Worm (Caenorhabditis elegans) whole organism, L3 larva: ENCODE data around the gene F10E9.11.

Source experiments
- R02D3.7 ChIP-seq: fragments of 150-350 bp; optimal IDR thresholded peaks from 2 replicates; lab custom pipeline; 2014; ENCODE audit warnings: missing biosample characterization, missing genetic modification characterization
- ama-1 ChIP-seq: fragments of 150-350 bp; optimal IDR thresholded peaks from 2 replicates; lab custom pipeline; 2018
- ceh-16 ChIP-seq: sonication (generic microtip); optimal IDR thresholded peaks from 2 replicates; lab custom pipeline; 2017; ENCODE audit warnings: missing biosample characterization, missing genetic modification characterization
- ceh-28 ChIP-seq: fragments of 150-350 bp; optimal IDR thresholded peaks from 2 replicates; lab custom pipeline; 2014; ENCODE audit warnings: missing biosample characterization, missing genetic modification reagents, missing genetic modification characterization
- ceh-9 ChIP-seq: sonication (generic microtip); optimal IDR thresholded peaks from 2 replicates; lab custom pipeline; 2018; ENCODE audit warnings: missing biosample characterization, missing genetic modification characterization
- daf-12 ChIP-seq: fragments of 150-350 bp; optimal IDR thresholded peaks from 2 replicates; lab custom pipeline; 2014; ENCODE audit warnings: missing biosample characterization, missing genetic modification reagents, missing genetic modification characterization
- egl-27 ChIP-seq: sonication (generic microtip); optimal IDR thresholded peaks from 4 replicates; lab custom pipeline; 2017; ENCODE audit warnings: missing biosample characterization, missing genetic modification reagents, missing genetic modification characterization
- elt-2 ChIP-seq: sonication (generic microtip); optimal IDR thresholded peaks from 2 replicates; lab custom pipeline; 2016; ENCODE audit warnings: missing genetic modification reagents, mild to moderate bottlenecking, missing genetic modification characterization, missing compliant biosample characterization
- elt-3 ChIP-seq, 3 experiments: fragments of 150-350 bp in 1 of 3; sonication (generic microtip) in 2 of 3; optimal IDR thresholded peaks; 2 replicates in 2 of 3; 4 replicates in 1 of 3; lab custom pipeline; 2014 to 2017; ENCODE audit warnings: missing biosample characterization in 3 of 3, missing genetic modification characterization in 3 of 3
- fkh-10 ChIP-seq: sonication (generic microtip); optimal IDR thresholded peaks from 2 replicates; lab custom pipeline; 2017; ENCODE audit warnings: missing biosample characterization, missing genetic modification reagents, missing genetic modification characterization
- fkh-2 ChIP-seq: fragments of 150-350 bp; optimal IDR thresholded peaks from 2 replicates; lab custom pipeline; 2014; ENCODE audit warnings: missing biosample characterization, missing genetic modification reagents, missing genetic modification characterization
- fos-1 ChIP-seq: fragments of 150-350 bp; optimal IDR thresholded peaks from 2 replicates; lab custom pipeline; 2014; ENCODE audit warnings: missing biosample characterization, missing genetic modification characterization
- hmg-11 ChIP-seq: sonication (generic microtip); optimal IDR thresholded peaks from 2 replicates; lab custom pipeline; 2016; ENCODE audit warnings: missing genetic modification characterization, missing compliant biosample characterization
- jun-1 ChIP-seq: fragments of 150-350 bp; optimal IDR thresholded peaks from 2 replicates; lab custom pipeline; 2014; ENCODE audit warnings: missing biosample characterization, missing genetic modification reagents, missing genetic modification characterization
- lin-15B ChIP-seq: fragments of 150-350 bp; optimal IDR thresholded peaks from 2 replicates; lab custom pipeline; 2014; ENCODE audit warnings: missing biosample characterization, missing genetic modification characterization
- lin-39 ChIP-seq: fragments of 150-350 bp; optimal IDR thresholded peaks from 2 replicates; lab custom pipeline; 2018; ENCODE audit warnings: missing biosample characterization, missing genetic modification reagents, missing genetic modification characterization
- lsy-12 ChIP-seq: sonication (generic microtip); optimal IDR thresholded peaks from 2 replicates; lab custom pipeline; 2016; ENCODE audit warnings: mild to moderate bottlenecking, missing genetic modification characterization, missing compliant biosample characterization
- mdl-1 ChIP-seq: fragments of 150-350 bp; optimal IDR thresholded peaks from 2 replicates; lab custom pipeline; 2014; ENCODE audit warnings: missing biosample characterization, missing genetic modification characterization
- nfya-1 ChIP-seq: sonication (generic microtip); optimal IDR thresholded peaks from 2 replicates; lab custom pipeline; 2017; ENCODE audit warnings: missing genetic modification characterization, mild to moderate bottlenecking, missing compliant biosample characterization, antibody characterized with exemption, moderate library complexity; ENCODE audit not compliant: insufficient read depth
- nhr-11 ChIP-seq: fragments of 150-350 bp; optimal IDR thresholded peaks from 2 replicates; lab custom pipeline; 2014; ENCODE audit warnings: missing biosample characterization, missing genetic modification characterization
- nhr-12 ChIP-seq: fragments of 150-350 bp; optimal IDR thresholded peaks from 2 replicates; lab custom pipeline; 2014; ENCODE audit warnings: missing biosample characterization, missing genetic modification characterization
- nhr-237 ChIP-seq: fragments of 150-350 bp; optimal IDR thresholded peaks from 2 replicates; lab custom pipeline; 2014; ENCODE audit warnings: missing biosample characterization, missing genetic modification characterization
- nhr-25 ChIP-seq: sonication (generic microtip); optimal IDR thresholded peaks from 2 replicates; lab custom pipeline; 2017; ENCODE audit warnings: missing biosample characterization, missing genetic modification characterization
- nhr-28 ChIP-seq: fragments of 150-350 bp; optimal IDR thresholded peaks from 2 replicates; lab custom pipeline; 2014; ENCODE audit warnings: missing biosample characterization, missing genetic modification characterization
- nhr-67 ChIP-seq: fragments of 150-350 bp; optimal IDR thresholded peaks from 2 replicates; lab custom pipeline; 2014; ENCODE audit warnings: missing biosample characterization, missing genetic modification characterization
- nhr-76 ChIP-seq: fragments of 150-350 bp; sonication (generic microtip); optimal IDR thresholded peaks from 5 replicates; lab custom pipeline; 2014; ENCODE audit warnings: missing biosample characterization, missing genetic modification characterization
- nhr-77 ChIP-seq: fragments of 150-350 bp; optimal IDR thresholded peaks from 2 replicates; lab custom pipeline; 2014; ENCODE audit warnings: missing biosample characterization, missing genetic modification characterization
- pha-4 ChIP-seq: fragments of 150-350 bp; optimal IDR thresholded peaks from 2 replicates; lab custom pipeline; 2014; ENCODE audit warnings: missing biosample characterization, missing genetic modification reagents, missing genetic modification characterization
- pqm-1 ChIP-seq: fragments of 150-350 bp; optimal IDR thresholded peaks from 2 replicates; lab custom pipeline; 2017; ENCODE audit warnings: missing biosample characterization, missing genetic modification characterization, inconsistent platforms
- skn-1 ChIP-seq: fragments of 150-350 bp; optimal IDR thresholded peaks from 2 replicates; lab custom pipeline; 2014; ENCODE audit warnings: missing biosample characterization, missing genetic modification characterization
- snpc-4 ChIP-seq: fragments of 150-350 bp; optimal IDR thresholded peaks from 2 replicates; lab custom pipeline; 2014; ENCODE audit warnings: missing biosample characterization, missing genetic modification characterization
- tbx-2 ChIP-seq: sonication (generic microtip); optimal IDR thresholded peaks from 2 replicates; lab custom pipeline; 2016; ENCODE audit warnings: mild to moderate bottlenecking, missing genetic modification characterization, missing compliant biosample characterization
- zag-1 ChIP-seq: fragments of 150-350 bp; optimal IDR thresholded peaks from 2 replicates; lab custom pipeline; 2014; ENCODE audit warnings: missing biosample characterization, missing genetic modification characterization
- ztf-11 ChIP-seq: fragments of 150-350 bp; optimal IDR thresholded peaks from 2 replicates; lab custom pipeline; 2014; ENCODE audit warnings: missing biosample characterization, missing genetic modification characterization
- ztf-4 ChIP-seq: fragments of 150-350 bp; optimal IDR thresholded peaks from 2 replicates; lab custom pipeline; 2014; ENCODE audit warnings: missing biosample characterization, missing genetic modification characterization

Gene F10E9.11

DNA sequence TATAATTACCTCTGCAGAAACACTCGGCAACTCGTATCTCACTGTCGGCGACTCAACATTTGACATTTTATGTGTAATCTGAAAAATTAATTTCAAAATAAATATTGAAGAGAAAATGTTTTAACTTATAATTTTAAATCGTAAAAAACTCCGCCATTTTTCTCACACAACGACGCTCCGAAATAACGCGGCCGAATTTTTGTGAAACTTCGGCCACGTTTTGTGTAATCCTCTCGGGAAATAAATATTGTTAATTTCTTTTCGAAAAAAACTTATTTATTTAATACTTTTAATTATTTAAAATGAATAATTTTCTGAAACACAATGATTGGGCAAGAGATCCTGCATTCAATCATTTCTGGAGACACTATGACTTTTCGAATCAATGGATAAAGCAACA, 11.7 kb downstream of the F10E9.11 start, which contains the start of the genes F10E9.7 and F10E9.5 (continued):
- TF ChIP-seq ztf-4 (tag; lab: Kevin White, UChicago) (no peak), R02D3.7 (tag; lab: Kevin White, UChicago) (peak; percentile 55), ceh-9 (no peak), ceh-16 (tag; lab: Kevin White, UChicago) (no peak), nhr-28 (no peak), ztf-11 (no peak), lin-39 (peak; percentile 62)
- TF ChIP-seq, all 47 proteins: peak for 22

DNA sequence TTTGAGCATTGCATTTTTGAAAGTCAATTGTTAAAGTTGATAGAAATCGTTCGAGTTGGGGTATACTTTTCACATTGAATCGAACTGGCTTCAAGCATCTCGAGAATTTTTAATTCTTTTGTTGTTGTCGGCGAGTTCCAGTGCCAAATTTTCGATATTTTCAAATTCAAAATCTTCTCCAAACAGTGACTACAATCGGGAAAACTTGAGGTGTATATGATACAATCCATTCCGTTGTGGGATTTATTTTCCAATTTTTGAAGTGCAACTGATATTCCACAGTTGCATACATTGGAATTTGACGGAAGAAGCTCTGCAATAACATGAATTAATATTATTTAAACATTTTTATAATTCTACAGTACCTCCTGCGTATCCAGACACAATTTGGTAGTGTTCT, 13.2 kb downstream of the F10E9.11 start:
- TF ChIP-seq snpc-4 (tag; lab: Kevin White, UChicago) (no peak), elt-2 (tag; lab: Kevin White, UChicago) (no peak), nhr-12 (tag; lab: Kevin White, UChicago) (no peak), fkh-10 (GFP tag; lab: Kevin White, UChicago) (no peak)

DNA sequence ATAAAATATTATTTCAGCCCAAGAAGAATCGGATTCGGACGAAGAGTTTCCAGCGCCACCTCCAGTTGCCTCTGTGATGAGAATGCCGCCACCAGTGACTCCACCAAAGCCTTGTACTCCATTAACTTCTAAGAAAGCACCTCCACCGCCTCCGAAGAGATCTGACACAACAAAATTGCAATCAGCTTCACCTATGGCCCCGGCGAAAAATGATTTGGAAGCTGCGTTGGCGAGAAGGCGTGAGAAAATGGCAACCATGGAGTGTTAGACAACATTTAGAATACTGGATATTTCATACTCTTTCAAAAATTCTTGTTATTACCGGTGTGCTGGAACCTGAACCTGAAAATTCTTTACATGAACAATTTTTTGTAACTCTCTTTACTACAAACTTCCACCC, 13.8 kb downstream of the F10E9.11 start:
- TF ChIP-seq mdl-1 = no peak
- TF ChIP-seq fos-1 (tag; lab: Kevin White, UChicago) = no peak
- no peak for TF ChIP-seq zag-1
- no peak for TF ChIP-seq hmg-11
- TF ChIP-seq skn-1 (tag; lab: Kevin White, UChicago) = no peak
- no peak for TF ChIP-seq jun-1 (tag; lab: Kevin White, UChicago)
- no peak for TF ChIP-seq ceh-9
- no peak for TF ChIP-seq nhr-76 (tag; lab: Kevin White, UChicago)
- no peak for TF ChIP-seq fkh-2
- no peak for TF ChIP-seq nhr-77 (tag; lab: Kevin White, UChicago)
- no peak for TF ChIP-seq elt-3 (tag; optimal IDR thresholded peaks at IDR 0.05; lab: Kevin White, UChicago)
- no peak for TF ChIP-seq daf-12

DNA sequence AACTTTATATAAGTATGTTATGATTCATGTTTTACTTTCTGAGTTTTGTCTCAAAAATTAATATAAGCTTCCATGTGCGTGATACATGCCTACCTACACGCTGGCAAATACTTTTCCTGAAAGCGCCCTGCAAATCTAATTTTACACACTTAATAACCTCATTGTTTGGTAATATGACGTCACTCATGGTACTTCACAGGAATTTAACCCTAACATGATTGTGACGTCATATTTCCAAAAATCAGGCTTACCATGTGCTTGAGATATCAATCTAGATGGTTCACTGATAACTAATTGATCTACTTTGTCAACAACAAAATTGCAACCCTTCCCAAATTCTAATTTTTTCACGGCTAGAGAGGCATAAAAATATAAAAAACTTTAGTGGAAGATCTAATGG, 15.6 kb downstream of the F10E9.11 start:
- no peak for TF ChIP-seq nhr-237 (tag; lab: Kevin White, UChicago)
- TF ChIP-seq tbx-2 = no peak
- no peak for TF ChIP-seq nhr-67 (tag; lab: Kevin White, UChicago)
- no peak for TF ChIP-seq ceh-16 (tag; lab: Kevin White, UChicago)
- no peak for TF ChIP-seq ztf-4 (tag; lab: Kevin White, UChicago)
- no peak for TF ChIP-seq nhr-12 (tag; lab: Kevin White, UChicago)
- no peak for TF ChIP-seq nhr-11
- no peak for TF ChIP-seq nfya-1 (tag; lab: Kevin White, UChicago)
- no peak for TF ChIP-seq nhr-25 (tag; lab: Kevin White, UChicago)
- TF ChIP-seq egl-27 (tag; lab: Kevin White, UChicago) = no peak

DNA sequence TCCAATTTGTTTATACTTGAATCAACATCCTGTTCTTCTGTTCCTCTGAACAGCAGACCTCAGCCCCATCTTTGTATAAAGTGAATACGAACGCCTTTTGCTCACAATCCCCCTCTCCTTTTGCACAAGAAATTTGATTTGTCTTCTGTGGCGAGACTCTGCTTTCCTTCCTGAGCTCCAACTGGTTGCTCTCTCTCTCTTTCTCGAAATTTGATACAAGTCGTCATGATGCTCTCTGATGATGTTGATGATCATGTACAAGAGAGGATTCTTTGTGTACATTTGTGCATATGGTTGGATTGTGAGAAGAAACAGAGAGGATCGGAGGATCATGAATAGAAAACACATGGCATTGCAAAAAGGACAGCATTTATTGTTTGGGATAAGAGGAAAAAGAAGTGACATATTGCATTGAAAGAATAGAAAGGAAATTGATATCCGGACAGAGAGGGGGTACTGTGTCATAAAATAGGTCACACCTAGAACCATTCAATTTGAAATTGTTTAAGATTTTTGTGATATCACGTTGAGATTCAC, 18.1 kb downstream of the F10E9.11 start:
- no peak for TF ChIP-seq lin-39
- no peak for TF ChIP-seq lin-15B (tag; lab: Kevin White, UChicago)
- no peak for TF ChIP-seq ceh-28
- no peak for TF ChIP-seq fkh-10 (GFP tag; lab: Kevin White, UChicago)
- TF ChIP-seq elt-2 (tag; lab: Kevin White, UChicago) = no peak
- no peak for TF ChIP-seq fkh-2
- no peak for TF ChIP-seq nhr-25 (tag; lab: Kevin White, UChicago)
- no peak for TF ChIP-seq nhr-237 (tag; lab: Kevin White, UChicago)
- no peak for TF ChIP-seq nhr-67 (tag; lab: Kevin White, UChicago)
- no peak for TF ChIP-seq hmg-11
- TF ChIP-seq nhr-28 = no peak
- TF ChIP-seq nfya-1 (tag; lab: Kevin White, UChicago) = no peak
- no peak for TF ChIP-seq tbx-2
- TF ChIP-seq ama-1 = no peak
- TF ChIP-seq nhr-11 = no peak
- TF ChIP-seq zag-1 = no peak
- no peak for TF ChIP-seq ceh-16 (tag; lab: Kevin White, UChicago)
- TF ChIP-seq lsy-12 (tag; lab: Kevin White, UChicago) = no peak
- TF ChIP-seq nhr-76 (tag; lab: Kevin White, UChicago) = no peak
- TF ChIP-seq egl-27 (tag; lab: Kevin White, UChicago) = no peak
- TF ChIP-seq, all 47 proteins: peak for 0

DNA sequence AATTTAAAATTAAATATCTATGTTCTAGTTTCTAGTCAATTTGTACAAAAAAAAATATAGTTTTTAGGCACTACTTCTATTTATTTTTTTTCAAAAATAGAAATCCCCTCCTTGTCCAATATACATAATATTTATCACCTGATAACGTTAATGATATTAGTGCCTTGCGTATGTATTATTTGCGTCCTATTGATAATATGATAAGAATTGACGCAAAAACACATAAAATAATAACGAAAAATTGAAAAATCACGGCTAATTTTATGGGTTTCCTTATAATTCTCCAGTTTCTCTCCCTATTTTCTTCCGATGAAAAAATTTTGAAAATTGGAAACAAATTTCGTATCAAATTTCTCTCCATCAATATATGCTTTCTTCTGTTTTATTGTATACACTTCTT, 19.3 kb downstream of the F10E9.11 start:
- TF ChIP-seq pha-4 (tag; lab: Kevin White, UChicago) (peak; percentile 43), ceh-16 (tag; lab: Kevin White, UChicago) (no peak), pqm-1 (tag; lab: Kevin White, UChicago) (peak; percentile 14), elt-2 (tag; lab: Kevin White, UChicago) (peak; percentile 76), nhr-77 (tag; lab: Kevin White, UChicago) (no peak)
